Fruit fly (Drosophila melanogaster) whole organism, adult: Measurements from ENCODE around the gene CG44194.

ENCODE experiments used
- CG11617 ChIP-seq: fragments of 200-800 bp; sonication (Bioruptor generic); optimal IDR thresholded peaks from 2 replicates; lab custom pipeline; 2017; ENCODE audit warnings: mild to moderate bottlenecking, missing biosample characterization, missing genetic modification reagents, missing genetic modification characterization
- CG7045 ChIP-seq: fragments of 200-800 bp; sonication (Bioruptor generic); optimal IDR thresholded peaks from 2 replicates; lab custom pipeline; 2017; ENCODE audit warnings: missing biosample characterization, mild to moderate bottlenecking, missing genetic modification characterization
- cic ChIP-seq: fragments of 200-800 bp; sonication (Bioruptor generic); optimal IDR thresholded peaks from 2 replicates; lab custom pipeline; 2017; ENCODE audit warnings: missing biosample characterization, mild to moderate bottlenecking, missing genetic modification characterization, moderate library complexity
- ovo ChIP-seq: fragments of 200-800 bp; sonication (Bioruptor generic); optimal IDR thresholded peaks from 2 replicates; lab custom pipeline; 2016; ENCODE audit warnings: missing biosample characterization, missing genetic modification characterization

- TF ChIP-seq CG7045 (peak; percentile 85), ovo (GFP tag; lab: Kevin White, UChicago) (peak; percentile 4), cic (GFP tag; lab: Kevin White, UChicago) (peak; percentile 64), CG11617 (GFP tag; lab: Kevin White, UChicago) (peak; percentile 77)
These were observed 35.5 kb upstream of the CG44194 start for dm6 chr3R:13032975-13033445.
